Fruit fly (Drosophila melanogaster): Measurements from ENCODE around the gene CG33509.
A peak's percentile ranks its signal among the peaks of the same experiment; 100 is the strongest.

The CG33509 gene

DNA sequence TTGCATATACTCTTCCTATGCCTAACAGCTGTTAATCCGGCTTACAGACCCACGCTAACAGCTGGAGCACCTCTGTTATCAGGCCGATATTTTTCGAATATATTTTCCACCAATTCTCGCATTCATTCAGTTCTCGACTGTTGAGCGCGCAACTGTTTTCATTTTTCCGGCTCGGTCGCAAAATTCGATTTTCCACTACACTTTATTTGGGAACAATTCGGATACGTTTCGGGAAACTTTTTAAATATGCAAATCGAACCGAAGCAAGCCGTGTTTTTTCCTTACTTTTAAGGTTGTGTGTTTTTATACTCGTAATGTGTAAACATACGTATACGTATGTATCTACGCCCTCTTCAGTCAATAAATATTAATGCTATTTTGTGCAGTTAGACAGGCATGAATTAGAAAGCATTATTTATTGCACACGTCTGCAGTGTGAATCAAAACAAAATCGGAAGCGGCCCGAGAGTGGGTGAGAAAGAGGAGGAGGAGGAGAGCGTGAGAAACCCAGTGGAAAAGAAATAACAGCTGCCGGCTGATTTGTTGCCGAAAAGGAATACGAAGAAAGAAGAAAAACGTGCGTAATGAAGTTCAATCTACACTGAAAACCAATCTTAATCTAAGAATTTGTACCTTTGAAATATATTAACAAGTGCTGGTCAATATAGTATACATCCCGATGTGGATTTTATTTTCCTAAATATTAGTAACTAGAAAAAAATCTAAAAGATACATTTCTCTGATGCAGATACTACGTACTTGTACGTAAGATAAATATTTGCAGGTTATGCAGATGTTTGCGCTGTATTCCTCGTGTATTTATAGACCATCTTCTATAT lies 21.6 kb upstream of the CG33509 start (continued):
- TF ChIP-seq CG6689 (GFP tag; IDR thresholded peaks at IDR 0.05): no peak
- peak; percentile 17 for TF ChIP-seq CG15514 (GFP tag; optimal IDR thresholded peaks at IDR 0.05)
- TF ChIP-seq Ptx1 (GFP tag; IDR thresholded peaks at IDR 0.05): no peak
- no peak for TF ChIP-seq CG1233 (GFP tag; optimal IDR thresholded peaks at IDR 0.05)
- no peak for TF ChIP-seq CG42726 (GFP tag; IDR thresholded peaks at IDR 0.05; ENCODE audit: partially characterized antibody)
- TF ChIP-seq CG7372 (GFP tag; IDR thresholded peaks at IDR 0.05): no peak
- TF ChIP-seq CG9727 (GFP tag; optimal IDR thresholded peaks at IDR 0.05): no peak
- TF ChIP-seq CG18764 (GFP tag; optimal IDR thresholded peaks at IDR 0.05): no peak
- no peak for TF ChIP-seq eyg (GFP tag; optimal IDR thresholded peaks at IDR 0.05)
- TF ChIP-seq CG11560 (tag; IDR thresholded peaks at IDR 0.05): no peak
- TF ChIP-seq CG3995 (GFP tag; optimal IDR thresholded peaks at IDR 0.05): no peak
- TF ChIP-seq toy (GFP tag; IDR thresholded peaks at IDR 0.05): no peak
- no peak for TF ChIP-seq slou (GFP tag; optimal IDR thresholded peaks at IDR 0.05)
- TF ChIP-seq zfh1 (GFP tag; IDR thresholded peaks at IDR 0.05): no peak
- TF ChIP-seq CG1832 (GFP tag; optimal IDR thresholded peaks at IDR 0.05): no peak
- TF ChIP-seq Asciz (GFP tag; optimal IDR thresholded peaks at IDR 0.05): peak; percentile 5
- TF ChIP-seq CG2120 (GFP tag; optimal IDR thresholded peaks at IDR 0.05): peak; percentile 15
- no peak for TF ChIP-seq CG10959 (GFP tag; IDR thresholded peaks at IDR 0.05)
- no peak for TF ChIP-seq Hr39 (optimal IDR thresholded peaks at IDR 0.05)
- TF ChIP-seq CG7987 (GFP tag; optimal IDR thresholded peaks at IDR 0.05): no peak
- TF ChIP-seq CG2712 (tag; optimal IDR thresholded peaks at IDR 0.05): peak; percentile 12
- no peak for TF ChIP-seq Dref (GFP tag; IDR thresholded peaks at IDR 0.05)
- no peak for TF ChIP-seq CG7357 (GFP tag; IDR thresholded peaks at IDR 0.05)
- TF ChIP-seq CG16815 (GFP tag; optimal IDR thresholded peaks at IDR 0.05): no peak
- TF ChIP-seq usp (GFP tag; optimal IDR thresholded peaks at IDR 0.05): no peak
- no peak for TF ChIP-seq tx (GFP tag; optimal IDR thresholded peaks at IDR 0.05)
- TF ChIP-seq CG7786 (GFP tag; optimal IDR thresholded peaks at IDR 0.05): no peak
- peak; percentile 8 for TF ChIP-seq Xbp1 (GFP tag; optimal IDR thresholded peaks at IDR 0.05)
- TF ChIP-seq Ets97D (GFP tag; optimal IDR thresholded peaks at IDR 0.05): no peak
- no peak for TF ChIP-seq sima (GFP tag; optimal IDR thresholded peaks at IDR 0.05)
- no peak for TF ChIP-seq Blimp-1 (GFP tag; optimal IDR thresholded peaks at IDR 0.05)
- no peak for TF ChIP-seq dpn (GFP tag; optimal IDR thresholded peaks at IDR 0.05)
- no peak for TF ChIP-seq tll (GFP tag; optimal IDR thresholded peaks at IDR 0.05)
- TF ChIP-seq Usf (GFP tag; optimal IDR thresholded peaks at IDR 0.05): no peak
- no peak for TF ChIP-seq gcm (GFP tag; optimal IDR thresholded peaks at IDR 0.05)
- peak; percentile 77 for TF ChIP-seq Med (GFP tag)
- no peak for TF ChIP-seq wdn (GFP tag; IDR thresholded peaks at IDR 0.05)
- TF ChIP-seq salm (tag; optimal IDR thresholded peaks at IDR 0.05): no peak
- no peak for TF ChIP-seq eve (GFP tag; optimal IDR thresholded peaks at IDR 0.05)
- peak; percentile 43 for TF ChIP-seq Sox102F (GFP tag; optimal IDR thresholded peaks at IDR 0.05)
- peak; percentile 20 for TF ChIP-seq Fer1 (GFP tag; optimal IDR thresholded peaks at IDR 0.05)
- no peak for TF ChIP-seq CG17612 (GFP tag; IDR thresholded peaks at IDR 0.05)
- TF ChIP-seq ash1 (GFP tag; optimal IDR thresholded peaks at IDR 0.05): no peak
- no peak for TF ChIP-seq fd102C (GFP tag; optimal IDR thresholded peaks at IDR 0.05)
- TF ChIP-seq CG8281 (tag; optimal IDR thresholded peaks at IDR 0.05): no peak
- no peak for TF ChIP-seq CG8944 (GFP tag; optimal IDR thresholded peaks at IDR 0.05)
- TF ChIP-seq CG33213 (GFP tag; optimal IDR thresholded peaks at IDR 0.05): no peak
- no peak for TF ChIP-seq Hey (tag; optimal IDR thresholded peaks at IDR 0.05)
- TF ChIP-seq H2.0 (GFP tag; IDR thresholded peaks at IDR 0.05): no peak
- no peak for TF ChIP-seq chn (GFP tag; optimal IDR thresholded peaks at IDR 0.05)
- no peak for TF ChIP-seq tap (tag; optimal IDR thresholded peaks at IDR 0.05)
